Fruit fly (Drosophila melanogaster) whole organism, prepupa: ENCODE data around the gene cni.
A peak's percentile ranks its signal among the peaks of the same experiment; 100 is the strongest.

Experiments used
- Blimp-1 ChIP-seq: fragments of 200-800 bp; sonication (Bioruptor generic); optimal IDR thresholded peaks from 3 replicates; lab custom pipeline; 2017; ENCODE audit warnings: missing biosample characterization, missing genetic modification characterization, mild to moderate bottlenecking, moderate library complexity, missing genetic modification reagents
- CG10669 ChIP-seq: fragments of 200-800 bp; sonication (Bioruptor generic); optimal IDR thresholded peaks from 3 replicates; lab custom pipeline; 2018; ENCODE audit warnings: missing biosample characterization, mild to moderate bottlenecking, missing genetic modification characterization, moderate library complexity
- CG11294 ChIP-seq: fragments of 200-800 bp; sonication (Bioruptor generic); IDR thresholded peaks from 2 replicates; pipeline ENCODE4 v1.3.6; 2022; ENCODE audit warnings: missing biosample characterization, missing genetic modification characterization
- CG11902 ChIP-seq: fragments of 200-800 bp; sonication (Bioruptor generic); optimal IDR thresholded peaks from 3 replicates; lab custom pipeline; 2016; ENCODE audit warnings: missing biosample characterization, missing genetic modification characterization
- CG15336 ChIP-seq: fragments of 200-800 bp; sonication (Bioruptor generic); IDR thresholded peaks from 2 replicates; pipeline ENCODE4 v1.3.6; 2022; ENCODE audit warnings: missing biosample characterization, missing genetic modification characterization
- CG1621 ChIP-seq: fragments of 200-800 bp; sonication (Bioruptor generic); optimal IDR thresholded peaks from 3 replicates; lab custom pipeline; 2018; ENCODE audit warnings: missing biosample characterization, mild to moderate bottlenecking, missing genetic modification characterization
- CG3032 ChIP-seq: fragments of 200-800 bp; optimal IDR thresholded peaks from 2 replicates; lab custom pipeline; 2019; ENCODE audit warnings: missing biosample characterization, mild to moderate bottlenecking, missing genetic modification characterization, moderate library complexity
- CG31627 ChIP-seq: fragments of 200-800 bp; sonication (Bioruptor generic); optimal IDR thresholded peaks from 3 replicates; lab custom pipeline; 2016; ENCODE audit warnings: missing biosample characterization, missing genetic modification characterization
- CG32006 ChIP-seq: fragments of 200-800 bp; sonication (Bioruptor generic); optimal IDR thresholded peaks from 3 replicates; lab custom pipeline; 2017; ENCODE audit warnings: missing biosample characterization, mild to moderate bottlenecking, missing genetic modification characterization
- CG3919 ChIP-seq: fragments of 200-800 bp; sonication (Bioruptor generic); optimal IDR thresholded peaks from 3 replicates; lab custom pipeline; 2016; ENCODE audit warnings: missing biosample characterization, missing genetic modification characterization
- CG4318 ChIP-seq: fragments of 200-800 bp; sonication (Bioruptor generic); optimal IDR thresholded peaks from 3 replicates; lab custom pipeline; 2017; ENCODE audit warnings: missing biosample characterization, mild to moderate bottlenecking, missing genetic modification characterization
- CG6163 ChIP-seq: fragments of 200-800 bp; sonication (Bioruptor generic); IDR thresholded peaks from 3 replicates; pipeline ENCODE4 v1.3.6; 2022; ENCODE audit warnings: missing biosample characterization, missing genetic modification characterization
- CG6276 ChIP-seq: fragments of 200-800 bp; sonication (Bioruptor generic); optimal IDR thresholded peaks from 2 replicates; lab custom pipeline; 2017; ENCODE audit warnings: missing biosample characterization, mild to moderate bottlenecking, missing genetic modification characterization
- CG6792 ChIP-seq: fragments of 200-800 bp; sonication (Bioruptor generic); optimal IDR thresholded peaks from 3 replicates; lab custom pipeline; 2016; ENCODE audit warnings: missing biosample characterization, missing genetic modification characterization
- CG7368 ChIP-seq: fragments of 200-800 bp; sonication (Bioruptor generic); optimal IDR thresholded peaks from 3 replicates; lab custom pipeline; 2016; ENCODE audit warnings: missing biosample characterization, missing genetic modification characterization
- CG8119 ChIP-seq: fragments of 200-800 bp; sonication (Bioruptor generic); IDR thresholded peaks from 3 replicates; pipeline ENCODE4 v1.3.6; 2022; ENCODE audit warnings: missing biosample characterization, missing genetic modification characterization
- CG8319 ChIP-seq: fragments of 200-800 bp; sonication (Bioruptor generic); optimal IDR thresholded peaks from 3 replicates; lab custom pipeline; 2016; ENCODE audit warnings: missing biosample characterization, missing genetic modification characterization
- CG8632 ChIP-seq: fragments of 200-800 bp; sonication (Bioruptor generic); optimal IDR thresholded peaks from 3 replicates; lab custom pipeline; 2016; ENCODE audit warnings: missing biosample characterization, missing genetic modification characterization
- CG9139 ChIP-seq: fragments of 200-800 bp; sonication (Bioruptor generic); optimal IDR thresholded peaks from 3 replicates; lab custom pipeline; 2017; ENCODE audit warnings: missing biosample characterization, mild to moderate bottlenecking, missing genetic modification characterization
- Eip93F ChIP-seq: fragments of 200-800 bp; sonication (Bioruptor generic); optimal IDR thresholded peaks from 2 replicates; lab custom pipeline; 2016; ENCODE audit warnings: missing biosample characterization, mild to moderate bottlenecking, missing genetic modification characterization
- Ets21C ChIP-seq: fragments of 200-800 bp; sonication (Bioruptor generic); optimal IDR thresholded peaks from 3 replicates; lab custom pipeline; 2016; ENCODE audit warnings: missing biosample characterization, missing genetic modification characterization
- Ets96B ChIP-seq: fragments of 200-800 bp; optimal IDR thresholded peaks from 2 replicates; lab custom pipeline; 2019; ENCODE audit warnings: missing biosample characterization, mild to moderate bottlenecking, missing genetic modification characterization, moderate library complexity
- Hr38 ChIP-seq: sonication (Bioruptor generic); optimal IDR thresholded peaks from 2 replicates; lab custom pipeline; 2016; ENCODE audit warnings: missing biosample characterization, missing genetic modification characterization
- Hr39 ChIP-seq: fragments of 200-800 bp; sonication (Bioruptor generic); optimal IDR thresholded peaks from 2 replicates; lab custom pipeline; 2016; ENCODE audit warnings: missing biosample characterization, missing genetic modification characterization
- Hr4 ChIP-seq: fragments of 200-800 bp; sonication (Bioruptor generic); optimal IDR thresholded peaks from 3 replicates; lab custom pipeline; 2016; ENCODE audit warnings: missing biosample characterization, missing genetic modification characterization
- OdsH ChIP-seq: fragments of 200-800 bp; sonication (Bioruptor generic); optimal IDR thresholded peaks from 3 replicates; lab custom pipeline; 2016; ENCODE audit warnings: missing biosample characterization, missing genetic modification characterization
- Smox ChIP-seq: fragments of 200-800 bp; sonication (Bioruptor generic); optimal IDR thresholded peaks from 3 replicates; lab custom pipeline; 2016; ENCODE audit warnings: missing biosample characterization, missing genetic modification characterization
- Sox15 ChIP-seq: fragments of 200-800 bp; sonication (Bioruptor generic); optimal IDR thresholded peaks from 3 replicates; lab custom pipeline; 2016; ENCODE audit warnings: missing biosample characterization, missing genetic modification characterization
- achi ChIP-seq: fragments of 200-800 bp; sonication (Bioruptor generic); optimal IDR thresholded peaks from 3 replicates; lab custom pipeline; 2016; ENCODE audit warnings: missing biosample characterization, missing genetic modification characterization
- cyc ChIP-seq: fragments of 200-800 bp; sonication (Bioruptor generic); optimal IDR thresholded peaks from 3 replicates; lab custom pipeline; 2016; ENCODE audit warnings: missing biosample characterization, missing genetic modification characterization
- dsx ChIP-seq: fragments of 200-800 bp; optimal IDR thresholded peaks from 3 replicates; lab custom pipeline; 2019; ENCODE audit warnings: missing biosample characterization, mild to moderate bottlenecking, missing genetic modification characterization, moderate library complexity; ENCODE audit not compliant: poor library complexity, severe bottlenecking
- eg ChIP-seq: fragments of 200-800 bp; sonication (Bioruptor generic); IDR thresholded peaks from 3 replicates; pipeline ENCODE4 v1.3.6; 2022; ENCODE audit warnings: missing biosample characterization, missing genetic modification characterization
- esn ChIP-seq: fragments of 200-800 bp; sonication (Bioruptor generic); optimal IDR thresholded peaks from 2 replicates; lab custom pipeline; 2016; ENCODE audit warnings: missing biosample characterization, mild to moderate bottlenecking, missing genetic modification characterization, moderate library complexity
- fd59A ChIP-seq: fragments of 200-800 bp; sonication (Bioruptor generic); optimal IDR thresholded peaks from 2 replicates; lab custom pipeline; 2017; ENCODE audit warnings: missing biosample characterization, mild to moderate bottlenecking, missing genetic modification characterization, missing genetic modification reagents
- fd85E ChIP-seq: fragments of 200-800 bp; sonication (Bioruptor generic); optimal IDR thresholded peaks from 3 replicates; lab custom pipeline; 2016; ENCODE audit warnings: missing biosample characterization, missing genetic modification characterization
- lz ChIP-seq: fragments of 200-800 bp; sonication (Bioruptor generic); optimal IDR thresholded peaks from 3 replicates; lab custom pipeline; 2016; ENCODE audit warnings: missing biosample characterization, missing genetic modification characterization
- pdm3 ChIP-seq: fragments of 200-800 bp; sonication (Bioruptor generic); optimal IDR thresholded peaks from 3 replicates; lab custom pipeline; 2016; ENCODE audit warnings: missing biosample characterization, missing genetic modification characterization
- svp ChIP-seq: fragments of 200-800 bp; sonication (Bioruptor generic); peaks from one replicate; lab custom pipeline; 2016; ENCODE audit warnings: missing biosample characterization, missing genetic modification characterization
- topi ChIP-seq: fragments of 200-800 bp; sonication (Bioruptor generic); optimal IDR thresholded peaks from 3 replicates; lab custom pipeline; 2016; ENCODE audit warnings: missing biosample characterization, missing genetic modification characterization

Gene cni

dm6 chr2L:16352585-16353580 is 42.4 kb upstream of the cni start, which contains the start of the genes Hyls1, chif and CG4455 (continued):
- TF ChIP-seq Hr39 (GFP tag; lab: Kevin White, UChicago) (no peak), OdsH (peak; percentile 31), CG3032 (tag; lab: Kevin White, UChicago) (peak; percentile 55), Ets21C (GFP tag; lab: Kevin White, UChicago) (no peak), topi (GFP tag; lab: Kevin White, UChicago) (no peak), Blimp-1 (GFP tag; lab: Kevin White, UChicago) (no peak), eg (GFP tag; lab: Robert Waterston, UW) (no peak), CG32006 (GFP tag; lab: Kevin White, UChicago) (no peak), CG8632 (no peak), CG4318 (GFP tag; lab: Kevin White, UChicago) (no peak), CG31627 (GFP tag; lab: Kevin White, UChicago) (peak; percentile 24), svp (GFP tag; lab: Kevin White, UChicago) (peak; percentile 77), Smox (peak; percentile 31), CG6792 (peak; percentile 32), cyc (GFP tag; lab: Kevin White, UChicago) (peak; percentile 5), CG7368 (GFP tag; lab: Kevin White, UChicago) (no peak), dsx (GFP tag; lab: Kevin White, UChicago) (no peak), pdm3 (GFP tag; lab: Kevin White, UChicago) (peak; percentile 39), CG11294 (GFP tag; lab: Robert Waterston, UW) (no peak), CG10669 (GFP tag; lab: Kevin White, UChicago) (peak; percentile 3), CG8119 (GFP tag; lab: Robert Waterston, UW) (no peak), CG3919 (GFP tag; lab: Kevin White, UChicago) (no peak), lz (GFP tag; lab: Kevin White, UChicago) (peak; percentile 36), CG6276 (GFP tag; lab: Kevin White, UChicago) (no peak), CG8319 (no peak), Ets96B (tag; lab: Kevin White, UChicago) (peak; percentile 35), Hr4 (peak; percentile 29), CG1621 (tag; lab: Kevin White, UChicago) (peak; percentile 70), fd85E (GFP tag; lab: Kevin White, UChicago) (no peak), Eip93F (GFP tag; lab: Kevin White, UChicago) (peak; percentile 33), CG6163 (peak; percentile 34; the same call in 1 of the 3 replicates), Sox15 (no peak), CG15336 (GFP tag; lab: Robert Waterston, UW) (no peak), esn (peak; percentile 42), achi (GFP tag; lab: Kevin White, UChicago) (peak; percentile 46), CG11902 (peak; percentile 31), fd59A (GFP tag; lab: Kevin White, UChicago) (no peak), CG9139 (GFP tag; lab: Kevin White, UChicago) (no peak), Hr38 (no peak)
